Fruit fly (Drosophila melanogaster) whole organism, embryonic: ENCODE measurements around the gene MESR3.

Experiments used
- Atf3 ChIP-seq: fragments of 200-800 bp; sonication (Bioruptor generic); optimal IDR thresholded peaks from 3 replicates; lab custom pipeline; 2016; ENCODE audit warnings: missing biosample characterization, missing genetic modification characterization
- CG10267 ChIP-seq: fragments of 200-800 bp; sonication (Bioruptor generic); optimal IDR thresholded peaks from 2 replicates; lab custom pipeline; 2018; ENCODE audit warnings: missing biosample characterization, mild to moderate bottlenecking, missing genetic modification characterization, moderate library complexity
- CG10979 ChIP-seq: fragments of 200-800 bp; sonication (Bioruptor generic); optimal IDR thresholded peaks from 2 replicates; lab custom pipeline; 2018; ENCODE audit warnings: missing biosample characterization, mild to moderate bottlenecking, missing genetic modification characterization, moderate library complexity
- CG11696 ChIP-seq: fragments of 200-800 bp; sonication (Bioruptor generic); IDR thresholded peaks from 2 replicates; pipeline ENCODE4 v1.3.6; 2022; ENCODE audit warnings: missing biosample characterization, missing genetic modification characterization
- CG12219 ChIP-seq: fragments of 200-800 bp; sonication (Bioruptor generic); optimal IDR thresholded peaks from 3 replicates; lab custom pipeline; 2018; ENCODE audit warnings: missing biosample characterization, mild to moderate bottlenecking, missing genetic modification characterization
- CG12391 ChIP-seq: fragments of 200-800 bp; sonication (Bioruptor generic); optimal IDR thresholded peaks from 3 replicates; lab custom pipeline; 2018; ENCODE audit warnings: missing biosample characterization, mild to moderate bottlenecking, missing genetic modification characterization, moderate library complexity
- CG13624 ChIP-seq: fragments of 200-800 bp; sonication (Bioruptor generic); optimal IDR thresholded peaks from 2 replicates; lab custom pipeline; 2016; ENCODE audit warnings: missing biosample characterization, missing genetic modification characterization
- CG14860 ChIP-seq: fragments of 200-800 bp; sonication (Bioruptor generic); IDR thresholded peaks from 3 replicates; pipeline ENCODE4 v1.3.6; 2022; ENCODE audit warnings: missing biosample characterization, missing genetic modification characterization; ENCODE audit not compliant: partially characterized antibody
- CG1529 ChIP-seq: fragments of 200-800 bp; sonication (Bioruptor generic); optimal IDR thresholded peaks from 3 replicates; lab custom pipeline; 2018; ENCODE audit warnings: missing biosample characterization, missing genetic modification characterization
- CG17328 ChIP-seq: fragments of 200-800 bp; sonication (Bioruptor generic); IDR thresholded peaks from 2 replicates; pipeline ENCODE4 v1.3.6; 2022; ENCODE audit warnings: missing biosample characterization, missing genetic modification characterization
- CG17361 ChIP-seq: fragments of 200-800 bp; sonication (Bioruptor generic); IDR thresholded peaks from 3 replicates; pipeline ENCODE4 v1.3.6; 2022; ENCODE audit warnings: missing biosample characterization, missing genetic modification characterization
- CG1792 ChIP-seq: fragments of 200-800 bp; sonication (Bioruptor generic); optimal IDR thresholded peaks from 2 replicates; lab custom pipeline; 2016; ENCODE audit warnings: missing biosample characterization, missing genetic modification characterization
- CG31365 ChIP-seq: fragments of 200-800 bp; sonication (Bioruptor generic); optimal IDR thresholded peaks from 2 replicates; lab custom pipeline; 2018; ENCODE audit warnings: missing biosample characterization, mild to moderate bottlenecking, missing genetic modification characterization
- CG32772 ChIP-seq: fragments of 200-800 bp; sonication (Bioruptor generic); IDR thresholded peaks from 2 replicates; pipeline ENCODE4 v1.3.6; 2022; ENCODE audit warnings: missing biosample characterization, missing genetic modification characterization
- CG4282 ChIP-seq: fragments of 200-800 bp; sonication (Bioruptor generic); optimal IDR thresholded peaks from 2 replicates; lab custom pipeline; 2016; ENCODE audit warnings: missing biosample characterization, missing genetic modification characterization
- CG4328 ChIP-seq: fragments of 200-800 bp; sonication (Bioruptor generic); optimal IDR thresholded peaks from 3 replicates; lab custom pipeline; 2017; ENCODE audit warnings: missing biosample characterization, missing genetic modification reagents, missing genetic modification characterization
- CG43689 ChIP-seq: fragments of 200-800 bp; sonication (Bioruptor generic); IDR thresholded peaks from 2 replicates; pipeline ENCODE4 v1.3.6; 2022; ENCODE audit warnings: missing biosample characterization, missing genetic modification characterization
- CG4617 ChIP-seq: fragments of 200-800 bp; sonication (Bioruptor generic); optimal IDR thresholded peaks from 3 replicates; lab custom pipeline; 2016; ENCODE audit warnings: missing biosample characterization, missing genetic modification characterization, borderline replicate concordance
- CG4730 ChIP-seq: fragments of 200-800 bp; sonication (Bioruptor generic); IDR thresholded peaks from 2 replicates; pipeline ENCODE4 v1.3.6; 2022; ENCODE audit warnings: missing biosample characterization, missing genetic modification characterization
- CG6254 ChIP-seq: fragments of 200-800 bp; sonication (Bioruptor generic); optimal IDR thresholded peaks from 3 replicates; lab custom pipeline; 2017; ENCODE audit warnings: mild to moderate bottlenecking, missing biosample characterization, missing genetic modification reagents, missing genetic modification characterization
- CG6791 ChIP-seq: fragments of 200-800 bp; sonication (Bioruptor generic); IDR thresholded peaks from 3 replicates; pipeline ENCODE4 v1.3.6; 2022; ENCODE audit warnings: missing biosample characterization, missing genetic modification characterization; ENCODE audit not compliant: partially characterized antibody
- CG8478 ChIP-seq: fragments of >200 bp; optimal IDR thresholded peaks from 2 replicates; lab custom pipeline; 2018
- Camta ChIP-seq: fragments of 200-800 bp; sonication (Bioruptor generic); optimal IDR thresholded peaks from 2 replicates; lab custom pipeline; 2016; ENCODE audit warnings: missing biosample characterization, missing genetic modification characterization
- Deaf1 ChIP-seq: fragments of 200-800 bp; optimal IDR thresholded peaks from 3 replicates; lab custom pipeline; 2019; ENCODE audit warnings: missing biosample characterization, mild to moderate bottlenecking, missing genetic modification characterization, moderate library complexity
- Dref ChIP-seq: fragments of 200-800 bp; sonication (Bioruptor generic); IDR thresholded peaks from 2 replicates; pipeline ENCODE4 v1.3.6; 2022; ENCODE audit warnings: missing biosample characterization, missing genetic modification characterization
- Fer2 ChIP-seq: fragments of 200-800 bp; sonication (Bioruptor generic); optimal IDR thresholded peaks from 2 replicates; lab custom pipeline; 2018; ENCODE audit warnings: missing biosample characterization, mild to moderate bottlenecking, missing genetic modification characterization, moderate library complexity
- Hmx ChIP-seq: fragments of 200-800 bp; sonication (Bioruptor generic); optimal IDR thresholded peaks from 2 replicates; lab custom pipeline; 2016; ENCODE audit warnings: missing biosample characterization, missing genetic modification characterization
- Hr78 ChIP-seq, 2 experiments: fragments of 200-800 bp in 1 of 2; fragments of >200 bp in 1 of 2; sonication (Bioruptor generic) in 1 of 2; optimal IDR thresholded peaks; 2 replicates each; lab custom pipeline; 2017 to 2019; ENCODE audit warnings: missing biosample characterization in 2 of 2, missing genetic modification characterization in 2 of 2, mild to moderate bottlenecking in 1 of 2, moderate library complexity in 1 of 2
- Jarid2 ChIP-seq: fragments of 200-800 bp; sonication (Bioruptor generic); optimal IDR thresholded peaks from 3 replicates; lab custom pipeline; 2017; ENCODE audit warnings: mild to moderate bottlenecking, missing biosample characterization, missing genetic modification reagents, missing genetic modification characterization
- NFAT ChIP-seq: fragments of 200-800 bp; sonication (Bioruptor generic); IDR thresholded peaks from 2 replicates; pipeline ENCODE4 v1.3.6; 2022; ENCODE audit warnings: missing biosample characterization, missing genetic modification characterization
- NK7.1 ChIP-seq: fragments of 200-800 bp; sonication (Bioruptor generic); optimal IDR thresholded peaks from 3 replicates; lab custom pipeline; 2016; ENCODE audit warnings: missing biosample characterization, missing genetic modification characterization
- Oli ChIP-seq: fragments of 200-800 bp; sonication (Bioruptor generic); optimal IDR thresholded peaks from 2 replicates; lab custom pipeline; 2018; ENCODE audit warnings: missing biosample characterization, mild to moderate bottlenecking, missing genetic modification characterization, moderate library complexity
- Ravus ChIP-seq: fragments of 200-800 bp; sonication (Bioruptor generic); IDR thresholded peaks from 2 replicates; pipeline ENCODE4 v1.3.6; 2022; ENCODE audit warnings: missing biosample characterization, missing genetic modification characterization
- Spps ChIP-seq: fragments of 200-800 bp; sonication (Bioruptor generic); optimal IDR thresholded peaks from 2 replicates; lab custom pipeline; 2018; ENCODE audit warnings: missing biosample characterization, mild to moderate bottlenecking, missing genetic modification characterization
- Tbp ChIP-seq: fragments of >200 bp; optimal IDR thresholded peaks from 2 replicates; lab custom pipeline; 2018; ENCODE audit warnings: missing biosample characterization, missing genetic modification characterization
- Xbp1 ChIP-seq: fragments of 200-800 bp; sonication (Bioruptor generic); optimal IDR thresholded peaks from 3 replicates; lab custom pipeline; 2016; ENCODE audit warnings: missing biosample characterization, mild to moderate bottlenecking, missing genetic modification characterization
- az2 ChIP-seq: fragments of 200-800 bp; sonication (Bioruptor generic); optimal IDR thresholded peaks from 3 replicates; lab custom pipeline; 2016; ENCODE audit warnings: missing biosample characterization, missing genetic modification characterization
- bcd ChIP-seq: fragments of 200-800 bp; sonication (Bioruptor generic); optimal IDR thresholded peaks from 2 replicates; lab custom pipeline; 2017; ENCODE audit warnings: missing biosample characterization, mild to moderate bottlenecking, missing genetic modification characterization
- br ChIP-seq: fragments of >200 bp; optimal IDR thresholded peaks from 2 replicates; lab custom pipeline; 2017
- cwo ChIP-seq: fragments of 200-800 bp; sonication (Bioruptor generic); optimal IDR thresholded peaks from 3 replicates; lab custom pipeline; 2017; ENCODE audit warnings: missing biosample characterization, missing genetic modification characterization, mild to moderate bottlenecking, moderate library complexity, missing genetic modification reagents
- da ChIP-seq: fragments of 200-800 bp; sonication (Bioruptor generic); optimal IDR thresholded peaks from 2 replicates; lab custom pipeline; 2016; ENCODE audit warnings: missing biosample characterization, missing genetic modification characterization
- ewg ChIP-seq: fragments of 200-800 bp; sonication (Bioruptor generic); optimal IDR thresholded peaks from 3 replicates; lab custom pipeline; 2017; ENCODE audit warnings: mild to moderate bottlenecking, missing biosample characterization, missing genetic modification reagents, missing genetic modification characterization
- hbn ChIP-seq: fragments of 200-800 bp; sonication (Bioruptor generic); IDR thresholded peaks from 2 replicates; pipeline ENCODE4 v1.3.6; 2022; ENCODE audit warnings: missing biosample characterization, missing genetic modification characterization; ENCODE audit not compliant: partially characterized antibody
- jumu ChIP-seq: fragments of 200-800 bp; sonication (Bioruptor generic); optimal IDR thresholded peaks from 3 replicates; lab custom pipeline; 2016; ENCODE audit warnings: missing biosample characterization, missing genetic modification characterization
- kni ChIP-seq: fragments of 200-800 bp; sonication (Bioruptor generic); optimal IDR thresholded peaks from 3 replicates; lab custom pipeline; 2017; ENCODE audit warnings: mild to moderate bottlenecking, missing biosample characterization, missing genetic modification reagents, missing genetic modification characterization
- pros ChIP-seq: fragments of 200-800 bp; sonication (Bioruptor generic); optimal IDR thresholded peaks from 3 replicates; lab custom pipeline; 2019; ENCODE audit warnings: missing biosample characterization, mild to moderate bottlenecking, missing genetic modification characterization, moderate library complexity
- ro ChIP-seq: fragments of 200-800 bp; sonication (Bioruptor generic); IDR thresholded peaks from 2 replicates; pipeline ENCODE4 v1.3.6; 2022; ENCODE audit warnings: missing biosample characterization, missing genetic modification characterization
- tap ChIP-seq: fragments of 200-800 bp; optimal IDR thresholded peaks from 3 replicates; lab custom pipeline; 2019; ENCODE audit warnings: missing biosample characterization, mild to moderate bottlenecking, missing genetic modification characterization, moderate library complexity
- tna ChIP-seq: fragments of 200-800 bp; sonication (Bioruptor generic); IDR thresholded peaks from 2 replicates; pipeline ENCODE4 v1.3.6; 2022; ENCODE audit warnings: missing biosample characterization, missing genetic modification characterization; ENCODE audit not compliant: partially characterized antibody
- toy ChIP-seq: fragments of 200-800 bp; sonication (Bioruptor generic); IDR thresholded peaks from 2 replicates; pipeline ENCODE4 v1.3.6; 2022; ENCODE audit warnings: missing biosample characterization, missing genetic modification characterization
- ttk ChIP-seq: fragments of 200-800 bp; sonication (Bioruptor generic); IDR thresholded peaks from 2 replicates; pipeline ENCODE4 v2.1.2; 2022; ENCODE audit warnings: missing biosample characterization, missing genetic modification characterization

Gene MESR3

DNA sequence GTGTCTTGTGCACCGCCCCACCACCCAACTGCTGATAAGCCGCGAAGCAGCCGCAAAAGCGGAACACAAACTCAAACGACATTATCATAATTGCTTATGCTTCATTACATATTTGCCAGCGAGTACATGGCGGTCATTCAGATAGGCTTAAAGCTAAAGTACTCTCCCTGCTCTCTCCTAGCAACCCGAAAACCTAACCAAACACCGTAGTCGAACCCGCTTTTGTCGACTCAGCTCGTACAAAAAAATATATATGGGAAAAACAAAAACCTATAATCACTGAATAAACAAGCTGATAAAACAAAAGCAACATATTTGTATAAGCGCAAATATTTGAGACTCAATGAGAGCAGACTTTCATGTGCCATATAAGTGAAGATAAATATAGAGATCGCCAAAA lies 9.9 kb downstream of the MESR3 start (continued):
- TF ChIP-seq CG13624 (GFP tag; lab: Kevin White, UChicago) (peak; percentile 78), ewg (GFP tag; lab: Kevin White, UChicago) (peak; percentile 70), Tbp (no peak), hbn (GFP tag; lab: Robert Waterston, UW) (no peak), CG31365 (tag; lab: Kevin White, UChicago) (peak; percentile 65), br (lab: Kevin White, UChicago) (no peak), CG1529 (GFP tag; lab: Kevin White, UChicago) (peak; percentile 81), Hmx (no peak), NK7.1 (GFP tag; lab: Kevin White, UChicago) (peak; percentile 76), ttk (GFP tag; lab: Robert Waterston, UW) (peak; percentile 25; the same call in 1 of the 2 replicates), cwo (GFP tag; lab: Kevin White, UChicago) (peak; percentile 83), CG4730 (GFP tag; lab: Robert Waterston, UW) (no peak), CG6791 (GFP tag; lab: Robert Waterston, UW) (no peak), Atf3 (GFP tag; lab: Kevin White, UChicago) (peak; percentile 79), CG11696 (peak; percentile 68; the same call in 1 of the 2 replicates), CG10267 (tag; lab: Kevin White, UChicago) (peak; percentile 28), Jarid2 (GFP tag; lab: Kevin White, UChicago) (peak; percentile 64), bcd (GFP tag; lab: Kevin White, UChicago) (peak; percentile 81), tna (GFP tag; lab: Robert Waterston, UW) (no peak), CG4328 (GFP tag; lab: Kevin White, UChicago) (peak; percentile 56), CG17361 (peak; percentile 63; the same call in 2 of the 3 replicates), NFAT (GFP tag; lab: Robert Waterston, UW) (peak; percentile 27; the same call in 1 of the 2 replicates), Dref (GFP tag; lab: Robert Waterston, UW) (no peak), tap (tag; lab: Kevin White, UChicago) (peak; percentile 36), Ravus (GFP tag; lab: Robert Waterston, UW) (no peak), Deaf1 (tag; lab: Kevin White, UChicago) (peak; percentile 38), Xbp1 (GFP tag; lab: Kevin White, UChicago) (no peak), CG8478 (lab: Kevin White, UChicago) (no peak), Camta (GFP tag; lab: Kevin White, UChicago) (peak; percentile 88), CG12219 (GFP tag; lab: Kevin White, UChicago) (peak; percentile 68), CG14860 (no peak), Fer2 (tag; lab: Kevin White, UChicago) (peak; percentile 58), Spps (peak; percentile 34), CG6254 (GFP tag; lab: Kevin White, UChicago) (peak; percentile 74), jumu (GFP tag; lab: Kevin White, UChicago) (peak; percentile 46), Hr78 (GFP tag; optimal IDR thresholded peaks at IDR 0.05; lab: Kevin White, UChicago) (peak in 1 of 2 experiments; percentile 69), ro (GFP tag; lab: Robert Waterston, UW) (no peak), Oli (tag; lab: Kevin White, UChicago) (peak; percentile 47), pros (no peak), CG10979 (tag; lab: Kevin White, UChicago) (no peak), toy (0 out of 2 replicates have a peak, but pooled peaks have one; percentile 26), CG32772 (GFP tag; lab: Robert Waterston, UW) (peak; percentile 53), CG17328 (peak; percentile 59), CG1792 (GFP tag; lab: Kevin White, UChicago) (peak; percentile 94), CG4617 (GFP tag; lab: Kevin White, UChicago) (no peak), kni (GFP tag; lab: Kevin White, UChicago) (peak; percentile 38), CG4282 (GFP tag; lab: Kevin White, UChicago) (peak; percentile 56), CG43689 (peak; percentile 57; the same call in 1 of the 2 replicates), da (GFP tag; lab: Kevin White, UChicago) (peak; percentile 79), az2 (GFP tag; lab: Kevin White, UChicago) (peak; percentile 50), CG12391 (tag; lab: Kevin White, UChicago) (peak; percentile 62)
